Worm (Caenorhabditis elegans): ENCODE measurements around the gene F02A9.7.

The F02A9.7 gene

ce11 chrIII:9053740-9054252, 21.6 kb downstream of the F02A9.7 start, which contains the start of gene R107.5 (continued):
- TF ChIP-seq nhr-71 (tag; optimal IDR thresholded peaks at IDR 0.05) (peak; percentile 98), tbx-2 (tag; optimal IDR thresholded peaks at IDR 0.05) (peak; percentile 89), ceh-82 (tag; optimal IDR thresholded peaks at IDR 0.05) (peak; percentile 66 to 88 (median 88)), lin-39 (tag; optimal IDR thresholded peaks at IDR 0.05) (no peak), lin-14 (GFP tag; optimal IDR thresholded peaks at IDR 0.05) (peak; percentile 98), C16A3.4 (tag; optimal IDR thresholded peaks at IDR 0.05) (peak; percentile 83), ztf-11 (tag; optimal IDR thresholded peaks at IDR 0.05) (peak in 1 of 2 experiments; percentile 65), nhr-85 (tag) (peak; percentile 98), ceh-63 (GFP tag; optimal IDR thresholded peaks at IDR 0.05) (peak; percentile 55), dpl-1 (GFP tag; optimal IDR thresholded peaks at IDR 0.05) (peak; percentile 71 to 77 (median 74)), rnt-1 (tag; optimal IDR thresholded peaks at IDR 0.05) (peak; percentile 83), C34B4.2 (tag; optimal IDR thresholded peaks at IDR 0.05) (peak; percentile 40), ztf-4 (tag; optimal IDR thresholded peaks at IDR 0.05) (peak; percentile 97), nhr-237 (tag; optimal IDR thresholded peaks at IDR 0.05) (peak; percentile 93), nhr-90 (tag; optimal IDR thresholded peaks at IDR 0.05; ENCODE audit: poor library complexity) (peak; percentile 94), grh-1 (GFP tag; IDR thresholded peaks at IDR 0.05) (peak; percentile 91), ceh-88 (GFP tag; IDR thresholded peaks at IDR 0.05) (peak; percentile 84), nhr-28 (tag; optimal IDR thresholded peaks at IDR 0.05) (no peak), egl-13 (tag; optimal IDR thresholded peaks at IDR 0.05) (peak; percentile 73), ceh-90 (tag; optimal IDR thresholded peaks at IDR 0.05) (no peak), swsn-7 (tag; optimal IDR thresholded peaks at IDR 0.05) (peak; percentile 97), hlh-4 (tag; optimal IDR thresholded peaks at IDR 0.05) (no peak), lsy-2 (tag; optimal IDR thresholded peaks at IDR 0.05) (peak; percentile 81 to 90), irx-1 (tag; optimal IDR thresholded peaks at IDR 0.05) (peak; percentile 83), egl-27 (tag; optimal IDR thresholded peaks at IDR 0.05) (peak; percentile 17 to 61), unc-30 (tag; optimal IDR thresholded peaks at IDR 0.05) (no peak), zip-4 (GFP tag; optimal IDR thresholded peaks at IDR 0.05) (peak; percentile 76), blmp-1 (tag; optimal IDR thresholded peaks at IDR 0.05) (peak; percentile 98), hpl-2 (GFP tag; optimal IDR thresholded peaks at IDR 0.05) (no peak), pqm-1 (tag; optimal IDR thresholded peaks at IDR 0.05) (peak; percentile 41), aly-2 (tag; optimal IDR thresholded peaks at IDR 0.05) (peak; percentile 54), pax-3 (tag; optimal IDR thresholded peaks at IDR 0.05) (peak; percentile 91), fkh-8 (tag; optimal IDR thresholded peaks at IDR 0.05) (peak; percentile 99), elt-2 (tag; optimal IDR thresholded peaks at IDR 0.05) (peak; percentile 75), unc-130 (tag; optimal IDR thresholded peaks at IDR 0.05) (peak; percentile 97), nhr-20 (tag; optimal IDR thresholded peaks at IDR 0.05) (peak; percentile 98), dsc-1 (tag; optimal IDR thresholded peaks at IDR 0.05) (peak; percentile 92), elt-3 (tag; optimal IDR thresholded peaks at IDR 0.05) (peak in 4 of 6 experiments; percentile 50 to 96 (median 81)), fkh-10 (GFP tag; optimal IDR thresholded peaks at IDR 0.05) (peak; percentile 4)

DNA sequence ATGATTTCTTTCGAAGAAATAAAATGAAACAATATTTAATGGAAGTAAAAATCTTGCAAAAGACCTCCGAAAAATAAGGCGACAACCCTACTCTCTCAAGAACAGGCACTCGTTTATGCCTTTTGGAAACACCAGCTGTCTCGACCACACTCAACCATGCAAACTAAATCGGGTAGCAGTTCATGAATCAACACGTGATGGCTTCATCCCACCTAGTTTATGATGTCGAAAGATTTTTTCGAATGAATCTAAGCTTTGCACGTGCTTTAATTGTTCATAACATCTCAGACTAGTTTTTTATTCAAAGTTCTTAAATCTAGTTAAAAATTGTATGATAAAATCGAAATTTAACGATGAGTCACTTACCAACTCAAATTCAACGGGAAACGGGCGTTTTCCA, 22.2 kb downstream of the F02A9.7 start:
- TF ChIP-seq hpl-2 (GFP tag; optimal IDR thresholded peaks at IDR 0.05) (no peak), hlh-17 (GFP tag; optimal IDR thresholded peaks at IDR 0.05; ENCODE audit: borderline replicate concordance) (no peak), nhr-19 (GFP tag; conservative IDR thresholded peaks at IDR 0.05) (no peak), lin-14 (GFP tag; optimal IDR thresholded peaks at IDR 0.05) (peak; percentile 3), nhr-85 (tag) (peak; percentile 47), ceh-82 (tag; optimal IDR thresholded peaks at IDR 0.05) (no peak), nhr-71 (tag; optimal IDR thresholded peaks at IDR 0.05) (no peak), nhr-237 (tag; optimal IDR thresholded peaks at IDR 0.05) (peak; percentile 19), unc-30 (tag; optimal IDR thresholded peaks at IDR 0.05) (no peak), lin-15B (tag; optimal IDR thresholded peaks at IDR 0.05) (no peak), unc-98 (GFP tag; IDR thresholded peaks at IDR 0.05) (no peak), nhr-28 (tag; optimal IDR thresholded peaks at IDR 0.05) (no peak), rnt-1 (tag; optimal IDR thresholded peaks at IDR 0.05) (no peak), C34B4.2 (tag; optimal IDR thresholded peaks at IDR 0.05) (peak; percentile 19), fkh-8 (tag; optimal IDR thresholded peaks at IDR 0.05) (no peak)
